Worm (Caenorhabditis elegans): Measurements from ENCODE around the gene srh-102.

- no peak for TF ChIP-seq nhr-237 (tag; optimal IDR thresholded peaks at IDR 0.05)
- no peak for TF ChIP-seq ama-1 (optimal IDR thresholded peaks at IDR 0.05)
- TF ChIP-seq daf-12 (tag; optimal IDR thresholded peaks at IDR 0.05), result no peak
- TF ChIP-seq snpc-4 (tag; optimal IDR thresholded peaks at IDR 0.05), result no peak
Measured at ce11 chrV:17154944-17155343, 10.4 kb downstream of the srh-102 start.

Measured in whole organism, L3 larva.